Fruit fly (Drosophila melanogaster) whole organism: ENCODE results near the gene CG6409.

Experiments
- CG8478 ChIP-seq: fragments of >200 bp; optimal IDR thresholded peaks from 2 replicates; lab custom pipeline; 2018; ENCODE audit warnings: inconsistent platforms
- Dll ChIP-seq: fragments of >200 bp; optimal IDR thresholded peaks from 2 replicates; lab custom pipeline; 2017
- EcR ChIP-seq, 2 experiments: fragments of >200 bp; optimal IDR thresholded peaks; 2 replicates each; lab custom pipeline; 2017; ENCODE audit warnings: missing biosample characterization in 2 of 2, missing genetic modification characterization in 2 of 2, missing genetic modification reagents in 2 of 2
- pan ChIP-seq: fragments of >200 bp; optimal IDR thresholded peaks from 2 replicates; lab custom pipeline; 2017
- psq ChIP-seq: fragments of >200 bp; optimal IDR thresholded peaks from 2 replicates; lab custom pipeline; 2017
- usp ChIP-seq: fragments of >200 bp; optimal IDR thresholded peaks from 2 replicates; lab custom pipeline; 2017; ENCODE audit warnings: missing biosample characterization, missing genetic modification characterization, mixed read lengths

DNA sequence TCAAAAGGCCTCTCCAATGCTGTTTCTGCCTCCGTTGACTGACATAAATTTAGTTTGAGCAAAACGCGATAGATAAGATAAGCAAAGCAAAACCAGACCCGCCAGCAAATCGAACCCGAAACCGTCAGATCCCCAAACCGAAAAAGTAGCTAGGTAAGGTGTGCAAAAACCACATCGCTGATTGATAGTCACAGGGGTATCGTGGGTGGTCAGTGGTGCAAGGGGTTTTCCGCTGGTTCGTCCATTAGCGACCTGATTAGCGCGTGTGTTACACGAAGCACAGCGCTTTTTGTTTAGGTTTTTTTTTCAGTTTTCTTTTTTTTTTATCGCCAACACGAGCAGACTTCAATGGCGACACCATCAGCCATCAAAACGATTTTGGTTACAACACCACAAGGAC, 18.3 kb downstream of the CG6409 start:
- TF ChIP-seq CG8478, result no peak
- no peak for TF ChIP-seq Dll (lab: Kevin White, UChicago)
- TF ChIP-seq psq, result no peak
- TF ChIP-seq EcR (GFP tag; optimal IDR thresholded peaks at IDR 0.05; lab: Kevin White, UChicago), result no peak
- TF ChIP-seq pan, result no peak
- no peak for TF ChIP-seq usp
